Fruit fly (Drosophila melanogaster) whole organism, adult: ENCODE results near the gene Fdx1.

Experiments used
- CG33017 ChIP-seq: fragments of 200-800 bp; sonication (Bioruptor generic); optimal IDR thresholded peaks from 2 replicates; lab custom pipeline; 2018; ENCODE audit warnings: missing biosample characterization, mild to moderate bottlenecking, missing genetic modification characterization, moderate library complexity
- CG5204 ChIP-seq: fragments of 200-800 bp; sonication (Bioruptor generic); optimal IDR thresholded peaks from 2 replicates; lab custom pipeline; 2016; ENCODE audit warnings: missing biosample characterization, missing genetic modification characterization
- CG7101 ChIP-seq: fragments of 200-800 bp; sonication (Bioruptor generic); optimal IDR thresholded peaks from 2 replicates; lab custom pipeline; 2018; ENCODE audit warnings: missing biosample characterization, mild to moderate bottlenecking, missing genetic modification characterization, moderate library complexity
- kay ChIP-seq: fragments of 200-800 bp; sonication (Bioruptor generic); peaks from one replicate; lab custom pipeline; 2016; ENCODE audit warnings: missing biosample characterization, missing genetic modification characterization, borderline replicate concordance
- ovo ChIP-seq: fragments of 200-800 bp; sonication (Bioruptor generic); optimal IDR thresholded peaks from 2 replicates; lab custom pipeline; 2016; ENCODE audit warnings: missing biosample characterization, missing genetic modification characterization
- tj ChIP-seq: fragments of 200-800 bp; sonication (Bioruptor generic); optimal IDR thresholded peaks from 3 replicates; lab custom pipeline; 2017; ENCODE audit warnings: missing biosample characterization, mild to moderate bottlenecking, missing genetic modification characterization, moderate library complexity
- toe ChIP-seq: fragments of 200-800 bp; sonication (Bioruptor generic); optimal IDR thresholded peaks from 2 replicates; lab custom pipeline; 2016; ENCODE audit warnings: missing biosample characterization, missing genetic modification characterization

DNA sequence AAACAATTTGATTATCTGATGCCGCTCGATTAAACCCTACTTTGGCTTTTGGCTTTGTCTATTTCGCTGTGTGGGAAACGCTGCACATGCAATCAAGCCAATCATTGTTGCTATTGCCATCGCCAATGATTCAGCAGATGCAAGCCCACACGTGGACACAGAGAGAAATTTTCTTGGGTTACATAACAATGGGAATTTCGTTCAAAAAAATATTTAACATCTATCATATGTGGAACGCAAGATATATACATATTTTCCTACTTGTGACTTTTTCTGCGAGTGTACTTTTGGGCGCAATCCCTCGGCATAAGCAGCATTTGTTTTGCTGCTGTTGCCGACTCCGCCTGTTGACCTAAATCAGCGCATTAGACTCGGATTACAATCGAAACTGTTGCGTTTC is 48.3 kb upstream of the Fdx1 start:
- TF ChIP-seq ovo (no peak), CG5204 (peak; percentile 35), CG7101 (no peak), kay (GFP tag; lab: Kevin White, UChicago) (no peak), CG33017 (tag; lab: Kevin White, UChicago) (no peak), tj (GFP tag; lab: Kevin White, UChicago) (peak; percentile 54), toe (GFP tag; lab: Kevin White, UChicago) (no peak)
